Worm (Caenorhabditis elegans) whole organism, young adult: ENCODE data around the gene fos-1.

ENCODE experiments used
- T07F8.4 ChIP-seq: sonication (generic microtip); optimal IDR thresholded peaks from 2 replicates; lab custom pipeline; 2016; ENCODE audit warnings: mild to moderate bottlenecking, missing genetic modification characterization, moderate library complexity, missing compliant biosample characterization
- ccch-3 ChIP-seq: fragments of 200-800 bp; sonication (Bioruptor generic); optimal IDR thresholded peaks from 2 replicates; lab custom pipeline; 2018; ENCODE audit warnings: mild to moderate bottlenecking, missing genetic modification characterization, missing compliant biosample characterization
- ceh-100 ChIP-seq: fragments of 200-800 bp; sonication (Bioruptor generic); IDR thresholded peaks from 2 replicates; pipeline ENCODE4 v1.3.6; 2022; ENCODE audit warnings: missing genetic modification reagents, missing genetic modification characterization, missing compliant biosample characterization
- hmg-20 ChIP-seq: fragments of 200-800 bp; sonication (Bioruptor generic); IDR thresholded peaks from 2 replicates; pipeline ENCODE4 v1.3.6; 2022; ENCODE audit warnings: missing genetic modification reagents, missing genetic modification characterization, missing compliant biosample characterization
- lsl-1 ChIP-seq: fragments of 200-800 bp; sonication (Bioruptor generic); optimal IDR thresholded peaks from 2 replicates; lab custom pipeline; 2018; ENCODE audit warnings: mild to moderate bottlenecking, missing genetic modification characterization, moderate library complexity, missing compliant biosample characterization
- lsy-27 ChIP-seq: sonication (generic microtip); optimal IDR thresholded peaks from 2 replicates; lab custom pipeline; 2017; ENCODE audit warnings: missing genetic modification characterization, mild to moderate bottlenecking, missing compliant biosample characterization, antibody characterized with exemption, missing genotype, borderline replicate concordance; ENCODE audit not compliant: insufficient read depth
- sptf-2 ChIP-seq: fragments of 200-800 bp; sonication (Bioruptor generic); optimal IDR thresholded peaks from 2 replicates; lab custom pipeline; 2018; ENCODE audit warnings: mild to moderate bottlenecking, missing genetic modification characterization, missing compliant biosample characterization

fos-1 gene

DNA sequence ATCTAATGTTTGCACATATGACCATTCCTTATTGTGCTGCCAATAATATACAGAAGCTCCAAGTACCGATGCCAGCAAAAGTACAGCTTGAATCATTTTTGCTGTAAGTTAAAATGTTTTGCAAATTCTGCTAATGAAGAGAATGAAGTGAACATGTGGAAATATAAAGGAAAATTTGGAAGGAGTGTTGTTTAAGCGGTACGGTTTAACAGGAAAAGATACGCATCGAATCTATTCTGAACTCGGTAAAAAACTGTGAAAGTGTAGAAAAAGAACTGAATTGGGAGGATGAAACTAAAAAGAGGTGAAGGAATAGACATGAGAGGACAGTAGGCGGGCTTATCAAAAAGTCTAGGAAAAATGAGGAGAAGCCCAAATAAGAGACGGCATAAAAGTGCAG, 59.9 kb downstream of the fos-1 start, which contains the start of gene Y38A10A.2:
TSS of gene Y38A10A.2 (minus strand) at position 101 of the 400 bp plus-strand sequence.
- TF ChIP-seq hmg-20 (GFP tag; lab: Robert Waterston, UW) (no peak), lsy-27 (tag; lab: Kevin White, UChicago) (no peak), ccch-3 (no peak), sptf-2 (no peak), lsl-1 (GFP tag; lab: Kevin White, UChicago) (no peak), ceh-100 (GFP tag; lab: Robert Waterston, UW) (no peak), T07F8.4 (tag; lab: Kevin White, UChicago) (no peak)
